Worm (Caenorhabditis elegans) whole organism, L4/young adult: ENCODE data around the gene daf-28.

Experiments
- W03F9.2 ChIP-seq: fragments of 150-350 bp; optimal IDR thresholded peaks from 2 replicates; lab custom pipeline; 2014; ENCODE audit warnings: missing biosample characterization, missing genetic modification characterization
- dao-5 ChIP-seq: sonication (generic microtip); optimal IDR thresholded peaks from 2 replicates; lab custom pipeline; 2016; ENCODE audit warnings: missing genotype, missing genetic modification characterization, moderate library complexity, missing compliant biosample characterization
- him-1 ChIP-seq: sonication (generic microtip); optimal IDR thresholded peaks from 2 replicates; lab custom pipeline; 2016; ENCODE audit warnings: missing genotype, missing genetic modification reagents, missing genetic modification characterization, missing compliant biosample characterization

daf-28 gene

ce11 chrV:19829225-19829624, 14.3 kb downstream of the daf-28 start:
- TF ChIP-seq dao-5 (tag; lab: Kevin White, UChicago) (no peak), him-1 (tag; lab: Kevin White, UChicago) (no peak), W03F9.2 (tag; lab: Kevin White, UChicago) (no peak)

DNA sequence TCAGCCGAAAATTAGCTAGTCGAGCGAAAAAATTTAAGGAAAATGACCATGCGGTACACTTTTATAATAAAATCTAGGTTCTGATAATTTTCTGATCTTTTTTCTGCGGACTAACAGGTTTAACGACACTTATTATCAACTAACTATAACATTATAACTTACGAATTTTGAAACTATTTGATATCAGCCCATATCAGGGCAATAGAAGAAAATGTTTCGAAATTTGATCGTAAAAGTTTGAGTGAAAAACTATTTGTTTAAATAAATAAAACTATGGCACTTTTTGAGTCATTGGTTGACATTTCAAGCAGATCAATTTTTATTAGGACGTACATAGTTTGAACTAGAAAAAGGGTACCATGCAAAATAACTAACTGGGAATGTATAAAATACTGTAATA, 15.9 kb downstream of the daf-28 start, which contains the start of gene pcp-4:
pcp-4 (minus strand) TSS at position 197 of the 400 bp plus-strand sequence.
- TF ChIP-seq him-1 (tag; lab: Kevin White, UChicago) (no peak), dao-5 (tag; lab: Kevin White, UChicago) (no peak), W03F9.2 (tag; lab: Kevin White, UChicago) (no peak)

- no peak for TF ChIP-seq dao-5 (tag; lab: Kevin White, UChicago)
- no peak for TF ChIP-seq him-1 (tag; lab: Kevin White, UChicago)
- no peak for TF ChIP-seq W03F9.2 (tag; lab: Kevin White, UChicago)
These were observed 16.7 kb downstream of the daf-28 start for ce11 chrV:19831588-19831987.

DNA sequence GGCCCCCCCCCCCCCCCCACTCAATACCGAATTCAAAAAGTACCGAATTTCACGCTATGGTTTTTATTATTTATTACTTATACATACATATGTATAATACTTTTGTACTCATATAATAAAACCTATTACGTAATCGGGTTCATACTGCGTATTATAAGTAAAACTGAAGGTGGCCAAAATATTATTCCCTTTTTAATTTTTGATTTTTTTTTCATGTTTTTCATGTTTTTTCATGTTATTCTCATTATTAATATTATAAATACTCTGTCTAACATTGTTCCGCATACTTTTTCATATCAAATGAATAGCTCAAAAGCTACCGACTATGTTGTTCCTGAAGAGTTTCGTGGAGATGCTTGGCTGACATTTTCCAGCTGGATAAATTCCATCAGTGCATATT, 21.2 kb downstream of the daf-28 start, which contains the start of gene srw-38:
srw-38 (plus strand) TSS at position 301 of the 400 bp plus-strand sequence.
- TF ChIP-seq dao-5 (tag; lab: Kevin White, UChicago), result no peak
- no peak for TF ChIP-seq W03F9.2 (tag; lab: Kevin White, UChicago)
- no peak for TF ChIP-seq him-1 (tag; lab: Kevin White, UChicago)

DNA sequence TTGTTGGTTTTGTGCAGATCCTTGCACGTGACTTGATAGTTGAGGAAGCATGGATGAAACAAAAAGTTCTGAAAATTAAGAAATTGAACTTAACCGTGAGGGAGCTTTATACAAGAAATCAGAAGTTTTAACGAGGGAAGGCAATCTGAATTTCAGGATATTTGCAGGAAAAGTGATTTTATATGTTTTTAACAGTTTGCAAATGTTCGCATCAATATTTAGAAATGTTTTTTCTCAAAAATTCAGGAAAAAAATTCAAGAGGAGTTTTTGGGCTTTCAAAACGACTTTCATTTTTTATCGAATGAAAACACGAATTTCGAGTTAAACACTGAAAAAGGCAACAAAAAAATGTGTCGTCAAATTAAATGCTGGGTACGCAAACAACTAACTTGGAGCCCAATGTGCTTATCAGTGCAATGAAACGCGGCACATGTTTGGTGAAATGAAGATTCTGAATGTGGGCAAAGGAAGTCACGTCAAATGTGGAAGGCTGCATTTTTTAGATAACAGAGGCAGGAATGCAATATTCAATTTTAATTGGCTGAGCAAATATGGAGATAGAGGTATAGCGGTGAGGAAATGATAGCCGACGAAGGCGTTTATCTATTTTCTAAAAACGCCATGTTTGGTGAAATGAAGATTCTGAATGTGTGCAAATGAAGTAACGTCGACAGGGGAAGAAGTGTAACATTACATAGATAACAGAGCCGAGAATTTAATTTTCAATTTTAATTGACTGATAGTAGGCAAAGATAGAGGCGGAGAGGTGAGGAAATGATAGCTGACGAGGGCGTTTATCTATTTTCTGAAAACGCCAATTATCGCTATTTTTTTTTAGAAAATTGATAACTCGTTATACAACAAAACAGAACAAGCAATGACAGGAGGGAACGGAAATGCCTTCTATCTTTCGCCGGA, 31.3 kb downstream of the daf-28 start, which contains the start of gene Y116F11B.6:
Y116F11B.6 (minus strand) TSS at position 51 of the 919 bp plus-strand sequence.
- TF ChIP-seq him-1 (tag; lab: Kevin White, UChicago) (no peak), dao-5 (tag; lab: Kevin White, UChicago) (no peak), W03F9.2 (tag; lab: Kevin White, UChicago) (no peak)

DNA sequence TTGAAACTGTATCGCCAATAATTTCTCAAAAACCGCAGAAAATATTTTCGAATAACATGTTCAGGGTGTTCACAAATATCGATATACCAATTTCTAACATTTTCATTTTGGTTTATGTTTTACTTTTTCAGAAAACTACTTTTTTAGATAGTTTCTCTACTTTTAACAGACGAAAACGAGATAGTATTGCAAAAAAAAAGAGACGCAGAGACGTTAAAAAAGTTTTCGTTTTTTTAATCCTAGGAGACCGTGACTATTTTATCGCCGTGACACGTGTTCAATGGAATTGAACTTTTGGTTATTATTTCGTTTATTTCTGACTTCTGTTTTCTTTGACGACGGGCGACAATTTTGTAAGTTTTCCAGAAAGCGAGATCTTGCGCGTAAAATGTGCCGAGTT, 33.1 kb downstream of the daf-28 start, which contains the start of gene Y116F11B.7:
Y116F11B.7 (plus strand) TSS at position 301 of the 400 bp plus-strand sequence.
- no peak for TF ChIP-seq W03F9.2 (tag; lab: Kevin White, UChicago)

DNA sequence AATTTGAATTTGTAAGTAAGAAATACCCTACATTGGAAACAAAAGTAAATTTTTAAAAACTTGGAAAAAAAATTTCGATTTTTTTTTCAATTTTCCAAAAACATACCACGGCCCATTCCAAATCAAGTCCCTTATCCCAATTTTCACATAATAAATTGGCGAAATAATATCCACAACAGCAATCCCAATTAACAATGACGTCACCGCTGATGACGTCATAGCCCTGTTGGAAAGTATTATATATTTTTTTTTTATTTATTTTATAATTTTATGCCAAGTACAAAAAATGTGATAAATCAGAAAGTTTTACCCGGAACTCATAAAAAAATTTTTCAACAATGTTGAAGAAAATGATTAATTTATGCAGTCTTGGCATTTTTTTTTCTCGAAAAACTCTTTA, 38.7 kb downstream of the daf-28 start:
- TF ChIP-seq dao-5 (tag; lab: Kevin White, UChicago), result no peak
- TF ChIP-seq W03F9.2 (tag; lab: Kevin White, UChicago), result no peak

ce11 chrV:19856335-19856734, 41.4 kb downstream of the daf-28 start:
- TF ChIP-seq him-1 (tag; lab: Kevin White, UChicago) (no peak), dao-5 (tag; lab: Kevin White, UChicago) (no peak), W03F9.2 (tag; lab: Kevin White, UChicago) (no peak)

DNA sequence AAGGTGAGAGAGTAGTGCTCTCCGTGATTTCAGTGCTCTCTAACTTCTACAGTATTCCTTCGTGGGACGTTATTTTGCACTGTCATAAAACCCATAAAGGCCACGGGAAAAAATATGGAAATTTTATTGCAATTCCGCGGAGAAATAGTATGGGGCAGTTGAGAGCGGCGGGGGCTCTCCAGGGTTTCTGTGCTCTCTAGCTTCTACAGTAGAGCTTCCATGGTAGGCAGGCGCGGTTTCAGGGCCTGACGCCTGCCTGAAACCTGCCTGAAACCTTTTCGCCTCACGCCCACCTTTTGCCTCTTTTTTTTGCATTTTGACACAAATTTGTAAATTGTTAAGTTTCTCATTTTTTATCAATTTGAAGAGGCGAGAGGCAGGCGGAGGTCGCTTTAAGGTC, 42.0 kb downstream of the daf-28 start:
- TF ChIP-seq dao-5 (tag; lab: Kevin White, UChicago) (no peak), W03F9.2 (tag; lab: Kevin White, UChicago) (no peak), him-1 (tag; lab: Kevin White, UChicago) (no peak)

DNA sequence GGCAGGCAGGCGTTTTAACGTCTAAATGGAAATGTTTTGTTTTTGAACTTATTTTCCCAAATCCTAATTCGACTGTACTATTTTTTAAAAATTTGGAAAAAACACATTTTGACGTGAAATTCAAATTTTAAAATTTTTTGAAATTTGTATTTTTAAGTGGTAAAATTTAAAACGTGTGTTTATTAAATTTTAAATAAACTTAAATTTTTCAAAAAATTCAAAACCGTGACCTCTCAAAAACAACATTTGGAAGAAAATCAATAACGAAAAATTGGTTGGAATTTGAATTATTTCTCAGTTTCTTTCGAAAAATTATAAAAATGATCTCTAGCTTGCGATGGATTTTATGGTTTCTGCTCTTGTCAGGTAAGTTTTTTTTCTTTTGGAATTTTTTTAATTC, 42.4 kb downstream of the daf-28 start, which contains the start of gene Y116F11B.8:
Y116F11B.8 (plus strand) TSS at position 301 of the 400 bp plus-strand sequence.
- TF ChIP-seq dao-5 (tag; lab: Kevin White, UChicago) (no peak), him-1 (tag; lab: Kevin White, UChicago) (no peak), W03F9.2 (tag; lab: Kevin White, UChicago) (no peak)

DNA sequence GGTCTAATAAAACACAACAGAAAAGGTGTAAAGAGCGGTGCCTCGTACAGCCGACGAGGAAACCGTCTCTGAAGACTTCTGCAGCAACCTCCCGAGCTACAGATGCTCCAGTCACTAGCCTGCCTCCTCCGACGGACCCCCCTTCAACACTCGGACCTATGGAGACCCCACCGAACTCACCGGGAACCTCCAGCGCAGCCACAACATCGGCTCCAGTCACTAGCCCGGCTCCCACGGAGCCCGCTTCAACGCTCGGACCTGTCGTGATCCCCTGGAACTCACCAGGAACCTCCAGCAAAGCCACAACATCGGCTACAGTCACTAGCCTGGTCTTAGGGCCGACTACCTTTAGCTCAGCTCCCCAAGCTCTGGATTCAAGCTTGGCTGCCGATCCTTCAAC, 45.3 kb downstream of the daf-28 start:
- TF ChIP-seq dao-5 (tag; lab: Kevin White, UChicago), result no peak
- TF ChIP-seq W03F9.2 (tag; lab: Kevin White, UChicago), result no peak
- no peak for TF ChIP-seq him-1 (tag; lab: Kevin White, UChicago)
